Fruit fly (Drosophila melanogaster): ENCODE results near the gene CG6865.

Gene CG6865

dm6 chr3L:18890283-18891175 is 27.1 kb downstream of the CG6865 start, which contains the start of gene CG3961 (continued):
- TF ChIP-seq crc (GFP tag; optimal IDR thresholded peaks at IDR 0.05) (peak; percentile 62), Hr3 (GFP tag; optimal IDR thresholded peaks at IDR 0.05) (peak; percentile 98), pfk (GFP tag; optimal IDR thresholded peaks at IDR 0.05) (no peak), gsb (GFP tag; IDR thresholded peaks at IDR 0.05) (peak; percentile 64), CG8944 (GFP tag; optimal IDR thresholded peaks at IDR 0.05) (peak; percentile 81), CG10431 (GFP tag; optimal IDR thresholded peaks at IDR 0.05) (peak; percentile 93), CG1024 (GFP tag; IDR thresholded peaks at IDR 0.05) (peak; percentile 79), chn (GFP tag; optimal IDR thresholded peaks at IDR 0.05) (peak; percentile 92), CG11560 (tag; IDR thresholded peaks at IDR 0.05) (peak; percentile 84; the same call in 2 of the 3 replicates), Fer1 (GFP tag; optimal IDR thresholded peaks at IDR 0.05) (peak; percentile 96), CG14050 (GFP tag; IDR thresholded peaks at IDR 0.05) (peak; percentile 83), CHES-1-like (GFP tag; optimal IDR thresholded peaks at IDR 0.05) (peak; percentile 83), gfzf (GFP tag; optimal IDR thresholded peaks at IDR 0.05) (no peak), CrebB (tag; optimal IDR thresholded peaks at IDR 0.05) (peak; percentile 93), Dfd (GFP tag; optimal IDR thresholded peaks at IDR 0.05) (peak in 1 of 2 experiments; percentile 85), gem (tag; optimal IDR thresholded peaks at IDR 0.05) (peak; percentile 99), CG12155 (GFP tag; optimal IDR thresholded peaks at IDR 0.05) (peak; percentile 89), BtbVII (GFP tag; optimal IDR thresholded peaks at IDR 0.05) (peak; percentile 93), wek (GFP tag; optimal IDR thresholded peaks at IDR 0.05) (peak; percentile 67), nmo (GFP tag; optimal IDR thresholded peaks at IDR 0.05) (peak; percentile 100), YL-1 (GFP tag; optimal IDR thresholded peaks at IDR 0.05) (peak; percentile 88), prd (optimal IDR thresholded peaks at IDR 0.05) (no peak), prd (GFP tag; IDR thresholded peaks at IDR 0.05) (peak; percentile 94), Neu2 (GFP tag; optimal IDR thresholded peaks at IDR 0.05; ENCODE audit: borderline replicate concordance) (no peak), CG17328 (GFP tag; IDR thresholded peaks at IDR 0.05) (peak; percentile 92), CG18599 (GFP tag; optimal IDR thresholded peaks at IDR 0.05) (peak; percentile 93), CG10654 (GFP tag; optimal IDR thresholded peaks at IDR 0.05) (peak; percentile 95), knrl (GFP tag; IDR thresholded peaks at IDR 0.05; ENCODE audit: partially characterized antibody) (no peak), NFAT (GFP tag; IDR thresholded peaks at IDR 0.05) (no peak), CG11085 (GFP tag; IDR thresholded peaks at IDR 0.05) (peak; percentile 59), BEAF-32 (GFP tag; optimal IDR thresholded peaks at IDR 0.05) (peak; percentile 18), ewg (GFP tag; optimal IDR thresholded peaks at IDR 0.05) (peak; percentile 96), chif (GFP tag; optimal IDR thresholded peaks at IDR 0.05) (peak; percentile 85 to 94), ap (GFP tag; IDR thresholded peaks at IDR 0.05) (peak; percentile 83), jumu (GFP tag; optimal IDR thresholded peaks at IDR 0.05) (peak; percentile 75), dan (GFP tag; IDR thresholded peaks at IDR 0.05) (no peak), kay (GFP tag; optimal IDR thresholded peaks at IDR 0.05) (peak; percentile 94), CG10959 (GFP tag; IDR thresholded peaks at IDR 0.05) (peak; percentile 81), CG18262 (tag; optimal IDR thresholded peaks at IDR 0.05) (peak; percentile 100), CG12219 (GFP tag; optimal IDR thresholded peaks at IDR 0.05) (peak; percentile 95), CG4282 (GFP tag; optimal IDR thresholded peaks at IDR 0.05) (peak; percentile 2), CG7745 (tag; optimal IDR thresholded peaks at IDR 0.05) (no peak), tio (GFP tag; optimal IDR thresholded peaks at IDR 0.05) (peak; percentile 99), zen2 (GFP tag; IDR thresholded peaks at IDR 0.05; ENCODE audit: partially characterized antibody) (no peak), CG14965 (GFP tag; optimal IDR thresholded peaks at IDR 0.05; ENCODE audit: borderline replicate concordance) (no peak), CG2120 (GFP tag; optimal IDR thresholded peaks at IDR 0.05) (peak; percentile 92), CG13424 (tag; optimal IDR thresholded peaks at IDR 0.05) (peak; percentile 99), gt (GFP tag; IDR thresholded peaks at IDR 0.05) (peak; percentile 80), Ssrp (tag; optimal IDR thresholded peaks at IDR 0.05) (peak; percentile 99)
